Worm (Caenorhabditis elegans) whole organism, young adult: ENCODE measurements around the gene flh-2.
A peak's percentile ranks its signal among the peaks of the same experiment; 100 is the strongest.

ENCODE experiments used
- B0336.3 ChIP-seq: fragments of 200-800 bp; sonication (Bioruptor generic); IDR thresholded peaks from 2 replicates; pipeline ENCODE4 v1.3.6; 2022; ENCODE audit warnings: missing genetic modification characterization, missing compliant biosample characterization
- D2030.7 ChIP-seq: fragments of 200-800 bp; sonication (Bioruptor generic); IDR thresholded peaks from 2 replicates; pipeline ENCODE4 v1.3.6; 2022; ENCODE audit warnings: missing genetic modification reagents, missing genetic modification characterization, missing compliant biosample characterization
- F23B12.7 ChIP-seq: sonication (generic microtip); optimal IDR thresholded peaks from 2 replicates; lab custom pipeline; 2017; ENCODE audit warnings: missing genetic modification characterization, mild to moderate bottlenecking, missing compliant biosample characterization, antibody characterized with exemption, moderate library complexity; ENCODE audit not compliant: insufficient read depth
- ZK185.1 ChIP-seq: sonication (generic microtip); optimal IDR thresholded peaks from 2 replicates; lab custom pipeline; 2016; ENCODE audit warnings: mild to moderate bottlenecking, missing genetic modification characterization, missing compliant biosample characterization; ENCODE audit not compliant: poor library complexity, severe bottlenecking
- aptf-2 ChIP-seq: fragments of 200-800 bp; sonication (Bioruptor generic); conservative IDR thresholded peaks from 2 replicates; pipeline ENCODE4 v1.3.6; 2022; ENCODE audit warnings: missing genetic modification reagents, missing genetic modification characterization, missing compliant biosample characterization
- athp-1 ChIP-seq: sonication (generic microtip); optimal IDR thresholded peaks from 2 replicates; lab custom pipeline; 2017; ENCODE audit warnings: mild to moderate bottlenecking, missing genetic modification characterization, missing compliant biosample characterization
- bed-1 ChIP-seq: fragments of 200-800 bp; sonication (Bioruptor generic); IDR thresholded peaks from 2 replicates; pipeline ENCODE4 v1.3.6; 2022; ENCODE audit warnings: missing genetic modification reagents, missing genetic modification characterization, missing compliant biosample characterization
- cebp-1 ChIP-seq, 2 experiments: fragments of 200-800 bp in 1 of 2; sonication (Bioruptor generic) in 1 of 2; sonication (generic microtip) in 1 of 2; IDR thresholded peaks in 1 of 2; optimal IDR thresholded peaks in 1 of 2; 2 replicates each; pipeline versions ENCODE4 v1.3.6 to Lab custom; 2017 to 2022; ENCODE audit warnings: missing compliant biosample characterization in 2 of 2, missing genetic modification characterization in 2 of 2, mild to moderate bottlenecking in 1 of 2, missing genetic modification reagents in 1 of 2, moderate library complexity in 1 of 2
- ceh-27 ChIP-seq: fragments of 200-800 bp; sonication (Bioruptor generic); optimal IDR thresholded peaks from 2 replicates; lab custom pipeline; 2018; ENCODE audit warnings: mild to moderate bottlenecking, missing genetic modification characterization, moderate library complexity, missing compliant biosample characterization
- ceh-40 ChIP-seq: fragments of 200-800 bp; sonication (Bioruptor generic); IDR thresholded peaks from 2 replicates; pipeline ENCODE4 v1.3.6; 2022; ENCODE audit warnings: missing genetic modification characterization, missing compliant biosample characterization
- ceh-58 ChIP-seq: fragments of 200-800 bp; sonication (Bioruptor generic); IDR thresholded peaks from 2 replicates; pipeline ENCODE4 v1.3.6; 2022; ENCODE audit warnings: missing genetic modification characterization, missing compliant biosample characterization
- dox-1 ChIP-seq: fragments of 200-800 bp; sonication (Bioruptor generic); IDR thresholded peaks from 2 replicates; pipeline ENCODE4 v1.3.6; 2022; ENCODE audit warnings: missing genetic modification reagents, missing genetic modification characterization, missing compliant biosample characterization
- dpl-1 ChIP-seq: fragments of 150-350 bp; optimal IDR thresholded peaks from 2 replicates; lab custom pipeline; 2014; ENCODE audit warnings: missing biosample characterization, missing genetic modification reagents, missing genetic modification characterization
- efl-1 ChIP-seq: fragments of 150-350 bp; optimal IDR thresholded peaks from 2 replicates; lab custom pipeline; 2014; ENCODE audit warnings: missing biosample characterization, missing genetic modification reagents, missing genetic modification characterization
- ekl-4 ChIP-seq: fragments of 200-800 bp; sonication (Bioruptor generic); IDR thresholded peaks from 2 replicates; pipeline ENCODE4 v1.3.6; 2022; ENCODE audit warnings: missing genetic modification reagents, missing genetic modification characterization, missing compliant biosample characterization
- him-1 ChIP-seq: sonication (generic microtip); optimal IDR thresholded peaks from 2 replicates; lab custom pipeline; 2016; ENCODE audit warnings: missing genotype, missing genetic modification reagents, missing genetic modification characterization, missing compliant biosample characterization
- hlh-12 ChIP-seq: sonication (generic microtip); optimal IDR thresholded peaks from 2 replicates; lab custom pipeline; 2016; ENCODE audit warnings: missing genetic modification characterization, missing compliant biosample characterization
- hrde-1 ChIP-seq: sonication (generic microtip); optimal IDR thresholded peaks from 2 replicates; lab custom pipeline; 2016; ENCODE audit warnings: missing genetic modification characterization, mild to moderate bottlenecking, missing compliant biosample characterization, moderate library complexity, missing genotype, missing genetic modification reagents, borderline replicate concordance
- let-607 ChIP-seq, 2 experiments: fragments of 200-800 bp in 1 of 2; sonication (Bioruptor generic) in 1 of 2; sonication (generic microtip) in 1 of 2; optimal IDR thresholded peaks; 2 replicates each; lab custom pipeline; 2016 to 2018; ENCODE audit warnings: mild to moderate bottlenecking in 2 of 2, missing compliant biosample characterization in 2 of 2, missing genetic modification characterization in 2 of 2, moderate library complexity in 2 of 2, missing genotype in 1 of 2
- lin-35 ChIP-seq, 3 experiments: fragments of 150-350 bp in 2 of 3; sonication (generic microtip) in 1 of 3; optimal IDR thresholded peaks; 2 replicates each; lab custom pipeline; 2014 to 2018; ENCODE audit warnings: missing biosample characterization in 3 of 3, missing genetic modification characterization in 3 of 3, missing genetic modification reagents in 3 of 3
- lin-40 ChIP-seq: sonication (generic microtip); optimal IDR thresholded peaks from 2 replicates; lab custom pipeline; 2016; ENCODE audit warnings: missing genetic modification characterization, mild to moderate bottlenecking, missing compliant biosample characterization, missing genotype, missing genetic modification reagents
- lin-54 ChIP-seq: fragments of 200-800 bp; sonication (Bioruptor generic); optimal IDR thresholded peaks from 2 replicates; lab custom pipeline; 2018; ENCODE audit warnings: mild to moderate bottlenecking, missing genetic modification characterization, missing compliant biosample characterization
- lir-1 ChIP-seq: fragments of 200-800 bp; sonication (Bioruptor generic); conservative IDR thresholded peaks from 2 replicates; pipeline ENCODE4 v1.3.6; 2022; ENCODE audit warnings: missing genetic modification reagents, missing genetic modification characterization, missing compliant biosample characterization
- lsl-1 ChIP-seq: fragments of 200-800 bp; sonication (Bioruptor generic); optimal IDR thresholded peaks from 2 replicates; lab custom pipeline; 2018; ENCODE audit warnings: mild to moderate bottlenecking, missing genetic modification characterization, moderate library complexity, missing compliant biosample characterization
- madf-3 ChIP-seq: fragments of 200-800 bp; sonication (Bioruptor generic); IDR thresholded peaks from 2 replicates; pipeline ENCODE4 v1.3.6; 2022; ENCODE audit warnings: missing genetic modification reagents, missing genetic modification characterization, missing compliant biosample characterization
- madf-6 ChIP-seq: fragments of 200-800 bp; sonication (Bioruptor generic); IDR thresholded peaks from 2 replicates; pipeline ENCODE4 v1.3.6; 2022; ENCODE audit warnings: missing genetic modification reagents, missing genetic modification characterization, missing compliant biosample characterization
- madf-8 ChIP-seq: fragments of 200-800 bp; sonication (Bioruptor generic); conservative IDR thresholded peaks from 2 replicates; pipeline ENCODE4 v1.3.6; 2022; ENCODE audit warnings: missing genetic modification reagents, missing genetic modification characterization, missing compliant biosample characterization
- mcd-1 ChIP-seq: fragments of 200-800 bp; sonication (Bioruptor generic); IDR thresholded peaks from 2 replicates; pipeline ENCODE4 v1.3.6; 2022; ENCODE audit warnings: missing genetic modification reagents, missing genetic modification characterization, missing compliant biosample characterization
- mel-28 ChIP-seq: sonication (generic microtip); optimal IDR thresholded peaks from 2 replicates; lab custom pipeline; 2016; ENCODE audit warnings: borderline replicate concordance, mild to moderate bottlenecking, missing genetic modification characterization, missing compliant biosample characterization
- nhr-179 ChIP-seq: sonication (generic microtip); optimal IDR thresholded peaks from 2 replicates; lab custom pipeline; 2016; ENCODE audit warnings: mild to moderate bottlenecking, missing genetic modification characterization, missing compliant biosample characterization
- rcor-1 ChIP-seq: fragments of 200-800 bp; sonication (Bioruptor generic); IDR thresholded peaks from 2 replicates; pipeline ENCODE4 v1.3.6; 2022; ENCODE audit warnings: missing genetic modification reagents, missing genetic modification characterization, missing compliant biosample characterization
- rec-8 ChIP-seq, 2 experiments: sonication (generic microtip); optimal IDR thresholded peaks; 2 replicates each; lab custom pipeline; 2016; ENCODE audit warnings: mild to moderate bottlenecking in 2 of 2, missing genetic modification characterization in 2 of 2, missing genetic modification reagents in 2 of 2, missing genotype in 2 of 2, missing biosample characterization in 1 of 2, missing compliant biosample characterization in 1 of 2, moderate library complexity in 1 of 2
- snpc-4 ChIP-seq, 5 experiments: fragments of 150-350 bp in 1 of 5; sonication (generic microtip) in 4 of 5; optimal IDR thresholded peaks; 2 replicates each; lab custom pipeline; 2014 to 2018; ENCODE audit warnings: missing genetic modification characterization in 5 of 5, missing biosample characterization in 3 of 5, antibody characterized with exemption in 2 of 5, mild to moderate bottlenecking in 2 of 5, missing compliant biosample characterization in 2 of 5, missing genotype in 2 of 5, moderate library complexity in 2 of 5, missing genetic modification reagents in 1 of 5
- unc-130 ChIP-seq: sonication (generic microtip); optimal IDR thresholded peaks from 2 replicates; lab custom pipeline; 2016; ENCODE audit warnings: missing genetic modification reagents, missing genetic modification characterization, missing compliant biosample characterization
- ztf-18 ChIP-seq: sonication (generic microtip); optimal IDR thresholded peaks from 2 replicates; lab custom pipeline; 2016; ENCODE audit warnings: missing genotype, mild to moderate bottlenecking, missing genetic modification characterization, missing compliant biosample characterization
- ztf-26 ChIP-seq: sonication (generic microtip); optimal IDR thresholded peaks from 2 replicates; lab custom pipeline; 2017; ENCODE audit warnings: missing genetic modification characterization, missing compliant biosample characterization
- ztf-28 ChIP-seq: fragments of 200-800 bp; sonication (Bioruptor generic); IDR thresholded peaks from 2 replicates; pipeline ENCODE4 v1.3.6; 2022; ENCODE audit warnings: missing genetic modification reagents, missing genetic modification characterization, missing compliant biosample characterization
- ztf-3 ChIP-seq: fragments of 200-800 bp; sonication (Bioruptor generic); optimal IDR thresholded peaks from 2 replicates; lab custom pipeline; 2018; ENCODE audit warnings: mild to moderate bottlenecking, missing genetic modification characterization, missing compliant biosample characterization

The flh-2 gene

DNA sequence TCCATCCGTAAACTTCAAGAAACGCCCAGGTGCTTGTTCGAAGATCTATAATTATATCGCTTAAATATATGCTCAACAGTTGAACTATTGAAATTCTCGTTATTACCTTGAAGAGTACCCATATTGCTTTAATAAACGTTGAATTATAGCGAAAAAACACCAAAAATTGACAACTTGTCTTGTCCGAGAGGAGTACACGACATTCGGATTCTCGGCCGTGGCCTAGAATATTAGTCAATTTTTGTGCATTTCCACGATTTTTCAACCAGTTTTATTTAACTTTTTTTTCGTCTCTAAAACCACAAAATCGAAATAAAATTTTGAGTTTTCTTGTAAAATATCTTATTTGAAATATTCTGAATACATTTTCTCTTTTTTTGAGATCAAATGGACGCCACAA, 39.6 kb upstream of the flh-2 start, which contains the start of the genes F26F4.9 and cee-1:
Gene F26F4.9 (minus strand): TSS at position 205 of the 400 bp plus-strand sequence.
Gene cee-1 (plus strand): TSS at position 383 of the 400 bp plus-strand sequence.
- peak; percentile 5 for TF ChIP-seq lin-40 (tag; lab: Kevin White, UChicago)
- peak in 1 of 2 experiments; percentile 60 for TF ChIP-seq let-607 (tag; optimal IDR thresholded peaks at IDR 0.05; lab: Kevin White, UChicago)
- no peak for TF ChIP-seq B0336.3 (GFP tag; lab: Robert Waterston, UW)
- peak; percentile 26; the same call in 1 of the 2 replicates for TF ChIP-seq D2030.7 (GFP tag; lab: Robert Waterston, UW)
- TF ChIP-seq ztf-18, result peak; percentile 8
- peak; percentile 3 for TF ChIP-seq lin-54
- TF ChIP-seq cebp-1 (GFP tag; IDR thresholded peaks at IDR 0.05; lab: Robert Waterston, UW), result no peak
- TF ChIP-seq cebp-1 (tag; optimal IDR thresholded peaks at IDR 0.05; lab: Kevin White, UChicago), result peak; percentile 24
- TF ChIP-seq rcor-1 (GFP tag; lab: Robert Waterston, UW), result 0 out of 2 replicates have a peak, but pooled peaks have one; percentile 15
- TF ChIP-seq lir-1 (GFP tag; lab: Robert Waterston, UW), result no peak
- TF ChIP-seq mcd-1 (GFP tag; lab: Robert Waterston, UW), result peak; percentile 48; the same call in 1 of the 2 replicates
- TF ChIP-seq F23B12.7 (tag; lab: Kevin White, UChicago), result no peak
- peak; percentile 36; the same call in 1 of the 2 replicates for TF ChIP-seq madf-8 (GFP tag; lab: Robert Waterston, UW)
- no peak for TF ChIP-seq athp-1
- peak; percentile 44 for TF ChIP-seq him-1 (tag; lab: Kevin White, UChicago)
- TF ChIP-seq lsl-1 (GFP tag; lab: Kevin White, UChicago), result peak; percentile 34
- TF ChIP-seq ceh-27 (GFP tag; lab: Kevin White, UChicago), result peak; percentile 61
- TF ChIP-seq unc-130 (GFP tag; lab: Kevin White, UChicago), result peak; percentile 53
- TF ChIP-seq ceh-40 (GFP tag; lab: Robert Waterston, UW), result 0 out of 2 replicates have a peak, but pooled peaks have one; percentile 10
- TF ChIP-seq dox-1 (GFP tag; lab: Robert Waterston, UW), result peak; percentile 54; the same call in 1 of the 2 replicates
- peak in 1 of 2 experiments; percentile 53 for TF ChIP-seq rec-8 (tag; optimal IDR thresholded peaks at IDR 0.05; lab: Kevin White, UChicago)
- peak; percentile 76 for TF ChIP-seq ZK185.1 (tag; lab: Kevin White, UChicago)
- peak in 1 of 3 experiments; percentile 63 for TF ChIP-seq lin-35 (GFP tag; optimal IDR thresholded peaks at IDR 0.05; lab: Kevin White, UChicago)
- TF ChIP-seq madf-6 (GFP tag; lab: Robert Waterston, UW), result no peak
- no peak for TF ChIP-seq hlh-12 (tag; lab: Kevin White, UChicago)

DNA sequence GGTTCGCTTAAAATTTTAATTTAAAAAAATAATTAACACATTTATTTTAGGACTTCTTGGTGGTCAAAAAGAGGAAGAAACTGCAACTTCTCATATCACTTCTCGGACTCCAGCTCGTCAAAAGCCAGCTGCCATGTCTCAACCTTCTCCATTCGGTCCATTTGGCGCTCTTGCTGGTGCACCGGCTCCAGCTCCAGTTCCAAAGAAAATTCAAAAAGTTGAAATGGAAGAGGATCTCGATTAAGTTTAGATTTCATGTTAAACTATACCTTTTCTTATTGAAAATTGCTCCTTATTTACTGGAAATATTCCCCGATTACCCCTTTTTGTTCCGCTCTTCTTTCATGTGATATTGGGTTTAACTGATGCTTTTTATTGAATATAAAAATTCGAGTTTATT, 38.2 kb upstream of the flh-2 start:
- TF ChIP-seq lin-54 (no peak), hrde-1 (tag; lab: Kevin White, UChicago) (peak; percentile 19)

ce11 chrIII:4917077-4917476, 34.8 kb upstream of the flh-2 start, which contains the start of gene rars-1:
Gene rars-1 (minus strand): TSS chrIII:4917177.
- TF ChIP-seq madf-6 (GFP tag; lab: Robert Waterston, UW) (no peak), mel-28 (tag; lab: Kevin White, UChicago) (no peak), ceh-58 (0 out of 2 replicates have a peak, but pooled peaks have one; percentile 56), lin-54 (peak; percentile 14)

ce11 chrIII:4917960-4918712, 33.8 kb upstream of the flh-2 start, which contains the start of gene rpb-8:
Gene rpb-8 (minus strand): TSS chrIII:4918008.
- no peak for TF ChIP-seq cebp-1 (GFP tag; IDR thresholded peaks at IDR 0.05; lab: Robert Waterston, UW)
- peak; percentile 80 for TF ChIP-seq cebp-1 (tag; optimal IDR thresholded peaks at IDR 0.05; lab: Kevin White, UChicago)
- TF ChIP-seq lsl-1 (GFP tag; lab: Kevin White, UChicago), result peak; percentile 13
- TF ChIP-seq F23B12.7 (tag; lab: Kevin White, UChicago), result peak; percentile 52
- TF ChIP-seq ztf-3 (GFP tag; lab: Kevin White, UChicago), result no peak
- no peak for TF ChIP-seq nhr-179 (tag; lab: Kevin White, UChicago)
- TF ChIP-seq aptf-2 (GFP tag; lab: Robert Waterston, UW), result no peak
- TF ChIP-seq efl-1, result peak; percentile 70
- peak; percentile 71; the same call in 1 of the 2 replicates for TF ChIP-seq ztf-28 (GFP tag; lab: Robert Waterston, UW)
- no peak for TF ChIP-seq snpc-4 (GFP tag; optimal IDR thresholded peaks at IDR 0.05; lab: Kevin White, UChicago)
- TF ChIP-seq snpc-4 (tag; optimal IDR thresholded peaks at IDR 0.05; lab: Kevin White, UChicago), result no peak
- TF ChIP-seq bed-1 (GFP tag; lab: Robert Waterston, UW), result no peak
- no peak for TF ChIP-seq madf-3 (GFP tag; lab: Robert Waterston, UW)
- TF ChIP-seq ekl-4 (GFP tag; lab: Robert Waterston, UW), result no peak
- TF ChIP-seq mcd-1 (GFP tag; lab: Robert Waterston, UW), result 0 out of 2 replicates have a peak, but pooled peaks have one; percentile 30
- peak; percentile 78 for TF ChIP-seq dpl-1
- no peak for TF ChIP-seq ztf-26
